Fruit fly (Drosophila melanogaster) S2 (cell line): ENCODE measurements around the gene CG9992.

Source experiments
- CG8478 ChIP-seq: fragments of >200 bp; optimal IDR thresholded peaks from 2 replicates; lab custom pipeline; 2018
- CTCF ChIP-seq, 2 experiments: fragments of >200 bp; optimal IDR thresholded peaks; 2 replicates each; lab custom pipeline; 2018

DNA sequence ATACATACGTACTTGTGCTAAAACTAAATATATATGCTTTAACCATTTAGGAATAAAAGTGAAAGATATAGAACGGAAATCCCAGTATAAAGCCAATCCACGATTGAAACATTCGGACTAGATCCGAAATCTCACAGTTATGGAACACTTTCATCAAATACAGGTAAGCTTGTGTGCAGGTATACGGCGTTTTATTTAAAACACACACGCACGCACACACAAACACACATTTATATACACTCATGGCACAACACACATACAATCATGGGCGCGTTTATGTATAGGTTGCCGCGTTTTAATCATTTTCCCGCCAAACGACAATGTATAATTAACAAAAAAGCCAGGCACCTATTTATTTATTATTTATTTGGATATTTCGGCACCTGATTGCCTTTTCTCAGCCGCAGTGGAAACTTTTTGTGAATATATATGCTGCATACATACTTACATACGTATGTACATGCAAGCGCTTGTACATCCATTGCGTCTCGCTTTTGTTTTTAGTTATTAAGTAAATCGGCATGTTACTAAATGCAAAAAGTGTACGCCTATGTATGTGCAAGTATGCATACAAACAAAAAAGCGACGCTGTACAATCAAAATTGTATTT is 50.4 kb downstream of the CG9992 start:
- TF ChIP-seq CG8478 (no peak), CTCF (optimal IDR thresholded peaks at IDR 0.05; lab: Kevin White, UChicago) (no peak)
